Worm (Caenorhabditis elegans): ENCODE results near the gene F49E12.12.

DNA sequence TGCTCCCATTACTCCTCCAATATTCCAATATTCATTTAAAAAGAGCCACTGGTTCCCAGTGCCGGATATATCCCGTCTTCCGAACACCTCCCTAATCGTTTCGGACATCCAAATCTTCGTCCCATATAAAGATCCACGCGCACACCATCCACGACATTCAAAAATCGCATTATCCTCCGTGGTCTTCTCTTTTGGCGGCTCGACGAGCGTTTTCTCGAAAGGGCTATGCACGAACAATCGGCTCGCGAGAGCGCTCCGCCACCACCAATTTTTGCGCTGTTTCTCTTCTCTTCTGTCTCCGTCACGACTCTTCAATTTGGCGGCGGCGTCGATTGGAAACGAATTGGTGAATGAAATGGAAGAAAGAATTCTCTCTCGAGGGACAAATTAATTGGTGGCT, 28.0 kb upstream of the F49E12.12 start:
- TF ChIP-seq sea-1 (GFP tag; conservative IDR thresholded peaks at IDR 0.05) (no peak), F13C5.2 (tag; optimal IDR thresholded peaks at IDR 0.05) (no peak), aly-1 (tag; optimal IDR thresholded peaks at IDR 0.05) (no peak), ceh-13 (GFP tag; optimal IDR thresholded peaks at IDR 0.05) (no peak), ama-1 (optimal IDR thresholded peaks at IDR 0.05) (no peak), flt-1 (GFP tag; IDR thresholded peaks at IDR 0.05) (no peak), tra-4 (tag; optimal IDR thresholded peaks at IDR 0.05) (no peak), ceh-36 (tag; optimal IDR thresholded peaks at IDR 0.05) (no peak), B0310.2 (tag; optimal IDR thresholded peaks at IDR 0.05) (no peak), ets-7 (tag; optimal IDR thresholded peaks at IDR 0.05) (no peak), hmg-4 (GFP tag; optimal IDR thresholded peaks at IDR 0.05) (no peak), scrt-1 (GFP tag; IDR thresholded peaks at IDR 0.05) (no peak), hmbx-1 (tag; optimal IDR thresholded peaks at IDR 0.05) (no peak), tbx-11 (GFP tag; IDR thresholded peaks at IDR 0.05) (no peak)

All from whole organism, early embryonic.